Worm (Caenorhabditis elegans) whole organism, L3 larva: ENCODE measurements around the gene F54H5.3.

Experiments
- egl-5 ChIP-seq: fragments of 150-350 bp; optimal IDR thresholded peaks from 2 replicates; lab custom pipeline; 2017; ENCODE audit warnings: missing biosample characterization, missing genetic modification reagents, missing genetic modification characterization, inconsistent platforms
- nhr-12 ChIP-seq: fragments of 150-350 bp; optimal IDR thresholded peaks from 2 replicates; lab custom pipeline; 2014; ENCODE audit warnings: missing biosample characterization, missing genetic modification characterization
- nhr-23 ChIP-seq: fragments of 150-350 bp; optimal IDR thresholded peaks from 2 replicates; lab custom pipeline; 2014; ENCODE audit warnings: missing biosample characterization, missing genetic modification reagents, missing genetic modification characterization
- nhr-237 ChIP-seq: fragments of 150-350 bp; optimal IDR thresholded peaks from 2 replicates; lab custom pipeline; 2014; ENCODE audit warnings: missing biosample characterization, missing genetic modification characterization
- nhr-43 ChIP-seq: sonication (generic microtip); optimal IDR thresholded peaks from 2 replicates; lab custom pipeline; 2016; ENCODE audit warnings: mild to moderate bottlenecking, missing genetic modification characterization, missing compliant biosample characterization; ENCODE audit not compliant: poor library complexity, severe bottlenecking
- pha-4 ChIP-seq: fragments of 150-350 bp; optimal IDR thresholded peaks from 2 replicates; lab custom pipeline; 2014; ENCODE audit warnings: missing biosample characterization, missing genetic modification reagents, missing genetic modification characterization
- snpc-4 ChIP-seq: fragments of 150-350 bp; optimal IDR thresholded peaks from 2 replicates; lab custom pipeline; 2014; ENCODE audit warnings: missing biosample characterization, missing genetic modification characterization
- unc-39 ChIP-seq: sonication (generic microtip); optimal IDR thresholded peaks from 4 replicates; lab custom pipeline; 2017; ENCODE audit warnings: missing biosample characterization, missing genetic modification characterization
- unc-62 ChIP-seq: fragments of 150-350 bp; sonication (generic microtip); optimal IDR thresholded peaks from 4 replicates; lab custom pipeline; 2014; ENCODE audit warnings: missing biosample characterization, missing genetic modification reagents, missing genetic modification characterization

DNA sequence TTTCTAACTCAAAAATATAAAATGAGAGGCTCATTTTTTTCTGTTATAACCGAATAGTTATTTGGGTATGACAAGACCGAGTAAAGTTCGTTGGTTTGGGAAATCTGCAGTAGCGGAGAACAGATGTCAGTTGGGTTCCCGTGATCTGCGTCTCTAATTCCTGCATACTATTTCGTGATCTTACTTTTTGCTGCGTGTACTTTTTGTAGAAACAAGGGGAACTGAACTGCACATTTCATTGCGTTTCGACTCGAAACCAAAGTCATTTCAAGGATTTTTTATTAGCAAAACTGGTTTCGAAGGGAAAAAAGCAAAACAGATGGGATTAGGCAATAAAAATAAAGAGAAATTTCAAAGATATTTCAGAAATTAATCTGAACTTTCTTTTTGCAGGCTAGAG lies 24.9 kb downstream of the F54H5.3 start:
- no peak for TF ChIP-seq nhr-23 (tag; lab: Kevin White, UChicago)
- no peak for TF ChIP-seq nhr-237 (tag; lab: Kevin White, UChicago)
- TF ChIP-seq unc-39 (tag; lab: Kevin White, UChicago), result no peak
- no peak for TF ChIP-seq egl-5 (tag; lab: Kevin White, UChicago)
- TF ChIP-seq nhr-12 (tag; lab: Kevin White, UChicago), result no peak
- no peak for TF ChIP-seq snpc-4 (tag; lab: Kevin White, UChicago)
- TF ChIP-seq unc-62 (GFP tag; lab: Kevin White, UChicago), result no peak
- TF ChIP-seq pha-4 (tag; lab: Kevin White, UChicago), result no peak
- TF ChIP-seq nhr-43 (tag; lab: Kevin White, UChicago), result no peak
